Worm (Caenorhabditis elegans) whole organism, L1 larva: ENCODE measurements around the gene col-90.

Source experiments
- aha-1 ChIP-seq: fragments of 150-350 bp; optimal IDR thresholded peaks from 2 replicates; lab custom pipeline; 2014; ENCODE audit warnings: missing biosample characterization, missing genetic modification characterization
- alr-1 ChIP-seq: fragments of 200-800 bp; sonication (Bioruptor generic); optimal IDR thresholded peaks from 2 replicates; lab custom pipeline; 2018; ENCODE audit warnings: borderline replicate concordance, mild to moderate bottlenecking, missing genetic modification characterization, missing compliant biosample characterization
- efl-1 ChIP-seq, 4 experiments: fragments of 150-350 bp; optimal IDR thresholded peaks in 3 of 4; peaks in 1 of 4; 1 replicate in 1 of 4; 2 replicates in 3 of 4; lab custom pipeline; 2014; ENCODE audit warnings: missing biosample characterization in 2 of 4, missing genetic modification characterization in 2 of 4, missing genetic modification reagents in 2 of 4
- elt-3 ChIP-seq, 6 experiments: fragments of 150-350 bp in 1 of 6; sonication (generic microtip); optimal IDR thresholded peaks; 2 replicates each; lab custom pipeline; 2017 to 2018; ENCODE audit warnings: missing biosample characterization in 6 of 6, missing genetic modification characterization in 6 of 6, inconsistent platforms in 1 of 6
- hlh-17 ChIP-seq: fragments of 200-800 bp; sonication (Bioruptor generic); optimal IDR thresholded peaks from 2 replicates; lab custom pipeline; 2018; ENCODE audit warnings: missing genetic modification characterization, mild to moderate bottlenecking, missing compliant biosample characterization, moderate library complexity, borderline replicate concordance
- nhr-11 ChIP-seq: fragments of 150-350 bp; optimal IDR thresholded peaks from 2 replicates; lab custom pipeline; 2014; ENCODE audit warnings: missing biosample characterization, missing genetic modification characterization
- nhr-28 ChIP-seq: fragments of 150-350 bp; optimal IDR thresholded peaks from 2 replicates; lab custom pipeline; 2014; ENCODE audit warnings: missing biosample characterization, missing genetic modification characterization
- zag-1 ChIP-seq: fragments of 150-350 bp; optimal IDR thresholded peaks from 2 replicates; lab custom pipeline; 2014; ENCODE audit warnings: missing biosample characterization, missing genetic modification characterization

DNA sequence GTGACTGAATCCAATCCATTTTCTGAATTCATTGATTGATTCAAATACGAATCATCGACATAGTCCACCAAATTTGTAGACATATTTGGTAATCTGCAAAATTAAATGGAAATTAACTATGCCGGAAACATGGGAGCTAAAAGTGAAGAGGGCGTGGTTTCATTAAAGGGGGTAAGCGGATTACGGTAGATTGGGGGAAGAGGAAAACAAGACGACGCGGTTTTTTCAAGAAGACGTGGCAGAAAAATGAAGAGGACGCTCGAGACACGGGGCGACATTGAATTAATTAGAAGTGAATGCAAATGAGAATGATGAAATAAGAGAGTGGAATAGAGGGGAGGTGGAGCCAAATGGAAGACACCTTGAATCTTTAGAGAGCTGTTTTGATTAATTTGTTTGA lies 47.7 kb downstream of the col-90 start, which contains the start of gene npr-17:
- no peak for TF ChIP-seq nhr-28 (tag; lab: Kevin White, UChicago)
- no peak for TF ChIP-seq efl-1 (optimal IDR thresholded peaks at IDR 0.05; lab: Kevin White, UChicago)
- no peak for TF ChIP-seq efl-1 (GFP tag; optimal IDR thresholded peaks at IDR 0.05 in 1 of 2; lab: Kevin White, UChicago)
- TF ChIP-seq aha-1 (tag; lab: Kevin White, UChicago), result no peak
- TF ChIP-seq elt-3 (tag; optimal IDR thresholded peaks at IDR 0.05; lab: Kevin White, UChicago), result no peak
- TF ChIP-seq zag-1 (tag; lab: Kevin White, UChicago), result no peak
- TF ChIP-seq hlh-17 (GFP tag; lab: Kevin White, UChicago), result no peak
- no peak for TF ChIP-seq alr-1 (tag; lab: Kevin White, UChicago)
- TF ChIP-seq nhr-11 (tag; lab: Kevin White, UChicago), result no peak
